Worm (Caenorhabditis elegans) whole organism, early embryonic: ENCODE results near the gene F10C2.7.

ENCODE experiments used
- B0310.2 ChIP-seq: sonication (generic microtip); optimal IDR thresholded peaks from 2 replicates; lab custom pipeline; 2016; ENCODE audit warnings: mild to moderate bottlenecking, missing genetic modification characterization, missing compliant biosample characterization
- F13C5.2 ChIP-seq: sonication (generic microtip); optimal IDR thresholded peaks from 2 replicates; lab custom pipeline; 2017; ENCODE audit warnings: mild to moderate bottlenecking, missing genetic modification characterization, inconsistent platforms, missing compliant biosample characterization
- aly-1 ChIP-seq: sonication (generic microtip); optimal IDR thresholded peaks from 2 replicates; lab custom pipeline; 2016; ENCODE audit warnings: missing genetic modification characterization, missing compliant biosample characterization
- ama-1 ChIP-seq: fragments of 150-350 bp; optimal IDR thresholded peaks from 2 replicates; lab custom pipeline; 2014
- ceh-36 ChIP-seq: sonication (generic microtip); optimal IDR thresholded peaks from 2 replicates; lab custom pipeline; 2016; ENCODE audit warnings: missing genetic modification characterization, inconsistent platforms, missing compliant biosample characterization
- ets-7 ChIP-seq: sonication (generic microtip); optimal IDR thresholded peaks from 2 replicates; lab custom pipeline; 2016; ENCODE audit warnings: missing genotype, missing genetic modification characterization, missing compliant biosample characterization
- scrt-1 ChIP-seq: fragments of 200-800 bp; sonication (Bioruptor generic); IDR thresholded peaks from 2 replicates; pipeline ENCODE4 v1.3.6; 2022; ENCODE audit warnings: missing genetic modification characterization, missing compliant biosample characterization
- tbx-11 ChIP-seq: fragments of 200-800 bp; sonication (Bioruptor generic); IDR thresholded peaks from 2 replicates; pipeline ENCODE4 v1.3.6; 2022; ENCODE audit warnings: missing genetic modification characterization, missing compliant biosample characterization
- tbx-37 ChIP-seq: fragments of 200-800 bp; sonication (Bioruptor generic); conservative IDR thresholded peaks from 2 replicates; pipeline ENCODE4 v1.3.6; 2022; ENCODE audit warnings: missing genetic modification reagents, missing genetic modification characterization, missing compliant biosample characterization

DNA sequence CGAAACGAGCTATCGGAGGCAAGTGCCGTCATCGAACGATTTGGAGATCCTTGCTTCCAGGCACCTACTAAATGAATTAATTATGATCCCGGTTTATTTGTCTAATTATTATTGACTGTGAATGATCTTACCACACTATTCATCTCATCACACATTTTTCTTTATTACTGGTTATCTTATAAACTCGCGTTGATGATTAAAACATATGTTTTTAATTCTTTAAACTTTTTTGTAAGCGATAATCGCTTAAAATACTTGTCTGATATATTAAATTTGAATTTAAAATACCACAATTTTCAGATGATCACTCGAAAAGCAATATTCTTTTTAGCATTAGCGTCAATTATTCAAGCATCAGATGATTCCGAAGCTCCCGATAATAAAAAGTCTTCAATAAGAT lies 8.6 kb upstream of the F10C2.7 start, which contains the start of gene F10C2.5:
- TF ChIP-seq B0310.2 (no peak), F13C5.2 (tag; lab: Kevin White, UChicago) (no peak), scrt-1 (GFP tag; lab: Robert Waterston, UW) (no peak), ama-1 (no peak), aly-1 (tag; lab: Kevin White, UChicago) (no peak), tbx-11 (GFP tag; lab: Robert Waterston, UW) (no peak), tbx-37 (GFP tag; lab: Robert Waterston, UW) (no peak), ceh-36 (tag; lab: Kevin White, UChicago) (no peak), ets-7 (tag; lab: Kevin White, UChicago) (no peak)
